Fruit fly (Drosophila melanogaster) whole organism, embryonic: Measurements from ENCODE around the gene crq.
A peak's percentile ranks its signal among the peaks of the same experiment; 100 is the strongest.

Experiments used
- Atf6 ChIP-seq: fragments of 200-800 bp; sonication (Bioruptor generic); IDR thresholded peaks from 2 replicates; pipeline ENCODE4 v1.3.6; 2022; ENCODE audit warnings: missing biosample characterization, missing genetic modification characterization
- Awh ChIP-seq: fragments of 200-800 bp; sonication (Bioruptor generic); IDR thresholded peaks from 2 replicates; pipeline ENCODE4, ENCODE4 v1.3.6; 2022; ENCODE audit warnings: missing biosample characterization, missing genetic modification characterization
- Bgb ChIP-seq: fragments of 200-800 bp; sonication (Bioruptor generic); IDR thresholded peaks from 2 replicates; pipeline ENCODE4 v1.3.6; 2022; ENCODE audit warnings: missing biosample characterization, missing genetic modification characterization; ENCODE audit not compliant: partially characterized antibody
- CG10979 ChIP-seq: fragments of 200-800 bp; sonication (Bioruptor generic); optimal IDR thresholded peaks from 2 replicates; lab custom pipeline; 2018; ENCODE audit warnings: missing biosample characterization, mild to moderate bottlenecking, missing genetic modification characterization, moderate library complexity
- CG11398 ChIP-seq: fragments of 200-800 bp; sonication (Bioruptor generic); optimal IDR thresholded peaks from 2 replicates; lab custom pipeline; 2016; ENCODE audit warnings: missing biosample characterization, missing genetic modification characterization
- CG12299 ChIP-seq: fragments of 200-800 bp; sonication (Bioruptor generic); optimal IDR thresholded peaks from 2 replicates; lab custom pipeline; 2018; ENCODE audit warnings: missing biosample characterization, mild to moderate bottlenecking, missing genetic modification characterization
- CG13775 ChIP-seq: fragments of 200-800 bp; sonication (Bioruptor generic); optimal IDR thresholded peaks from 3 replicates; lab custom pipeline; 2017; ENCODE audit warnings: missing biosample characterization, mild to moderate bottlenecking, missing genetic modification characterization
- CG14050 ChIP-seq: fragments of 200-800 bp; sonication (Bioruptor generic); IDR thresholded peaks from 3 replicates; pipeline ENCODE4 v1.3.6; 2022; ENCODE audit warnings: missing biosample characterization, missing genetic modification characterization
- CG14710 ChIP-seq: fragments of 200-800 bp; sonication (Bioruptor generic); optimal IDR thresholded peaks from 3 replicates; lab custom pipeline; 2019; ENCODE audit warnings: missing biosample characterization, mild to moderate bottlenecking, missing genetic modification characterization, moderate library complexity
- CG15696 ChIP-seq: fragments of 200-800 bp; sonication (Bioruptor generic); optimal IDR thresholded peaks from 2 replicates; lab custom pipeline; 2019; ENCODE audit warnings: missing biosample characterization, mild to moderate bottlenecking, missing genetic modification characterization, moderate library complexity
- CG17385 ChIP-seq: fragments of 200-800 bp; sonication (Bioruptor generic); optimal IDR thresholded peaks from 3 replicates; lab custom pipeline; 2018; ENCODE audit warnings: missing biosample characterization, mild to moderate bottlenecking, missing genetic modification characterization
- CG18476 ChIP-seq: fragments of 200-800 bp; sonication (Bioruptor generic); optimal IDR thresholded peaks from 2 replicates; lab custom pipeline; 2016; ENCODE audit warnings: missing biosample characterization, mild to moderate bottlenecking, missing genetic modification characterization
- CG18764 ChIP-seq: fragments of 200-800 bp; sonication (Bioruptor generic); optimal IDR thresholded peaks from 3 replicates; lab custom pipeline; 2016; ENCODE audit warnings: missing biosample characterization, missing genetic modification characterization
- CG2120 ChIP-seq: fragments of 200-800 bp; sonication (Bioruptor generic); optimal IDR thresholded peaks from 3 replicates; lab custom pipeline; 2016; ENCODE audit warnings: missing biosample characterization, missing genetic modification characterization
- CG30020 ChIP-seq: fragments of 200-800 bp; optimal IDR thresholded peaks from 2 replicates; lab custom pipeline; 2019; ENCODE audit warnings: missing biosample characterization, mild to moderate bottlenecking, missing genetic modification characterization, moderate library complexity
- CG31224 ChIP-seq: fragments of 200-800 bp; sonication (Bioruptor generic); IDR thresholded peaks from 2 replicates; pipeline ENCODE4 v1.3.6; 2022; ENCODE audit warnings: missing biosample characterization, missing genetic modification characterization
- CG31441 ChIP-seq: fragments of 200-800 bp; sonication (Bioruptor generic); IDR thresholded peaks from 2 replicates; pipeline ENCODE4 v1.3.6; 2022; ENCODE audit warnings: missing biosample characterization, missing genetic modification characterization
- CG3163 ChIP-seq: fragments of 200-800 bp; sonication (Bioruptor generic); optimal IDR thresholded peaks from 3 replicates; lab custom pipeline; 2016; ENCODE audit warnings: missing biosample characterization, missing genetic modification characterization
- CG3407 ChIP-seq: fragments of 200-800 bp; sonication (Bioruptor generic); optimal IDR thresholded peaks from 2 replicates; lab custom pipeline; 2018; ENCODE audit warnings: missing biosample characterization, mild to moderate bottlenecking, missing genetic modification characterization
- CG34376 ChIP-seq: fragments of 200-800 bp; sonication (Bioruptor generic); optimal IDR thresholded peaks from 2 replicates; lab custom pipeline; 2018; ENCODE audit warnings: missing biosample characterization, mild to moderate bottlenecking, missing genetic modification characterization
- CG42726 ChIP-seq: fragments of 200-800 bp; sonication (Bioruptor generic); IDR thresholded peaks from 2 replicates; pipeline ENCODE4 v1.3.6; 2022; ENCODE audit warnings: missing biosample characterization, missing genetic modification characterization; ENCODE audit not compliant: partially characterized antibody
- CG4404 ChIP-seq: fragments of 200-800 bp; sonication (Bioruptor generic); IDR thresholded peaks from 2 replicates; pipeline ENCODE4 v1.3.6; 2022; ENCODE audit warnings: missing biosample characterization, missing genetic modification characterization
- CG4707 ChIP-seq: fragments of 200-800 bp; sonication (Bioruptor generic); optimal IDR thresholded peaks from 2 replicates; lab custom pipeline; 2018; ENCODE audit warnings: missing biosample characterization, mild to moderate bottlenecking, missing genetic modification characterization, moderate library complexity
- CG5953 ChIP-seq: fragments of 200-800 bp; sonication (Bioruptor generic); IDR thresholded peaks from 2 replicates; pipeline ENCODE4 v1.3.6; 2022; ENCODE audit warnings: missing biosample characterization, missing genetic modification characterization
- CG7745 ChIP-seq: fragments of 200-800 bp; sonication (Bioruptor generic); optimal IDR thresholded peaks from 2 replicates; lab custom pipeline; 2018; ENCODE audit warnings: missing biosample characterization, mild to moderate bottlenecking, missing genetic modification characterization, moderate library complexity
- D19B ChIP-seq: fragments of 200-800 bp; sonication (Bioruptor generic); optimal IDR thresholded peaks from 2 replicates; lab custom pipeline; 2017; ENCODE audit warnings: missing biosample characterization, mild to moderate bottlenecking, missing genetic modification characterization
- Hmx ChIP-seq: fragments of 200-800 bp; sonication (Bioruptor generic); optimal IDR thresholded peaks from 2 replicates; lab custom pipeline; 2016; ENCODE audit warnings: missing biosample characterization, missing genetic modification characterization
- NFAT ChIP-seq: fragments of 200-800 bp; sonication (Bioruptor generic); IDR thresholded peaks from 2 replicates; pipeline ENCODE4 v1.3.6; 2022; ENCODE audit warnings: missing biosample characterization, missing genetic modification characterization
- NK7.1 ChIP-seq: fragments of 200-800 bp; sonication (Bioruptor generic); optimal IDR thresholded peaks from 3 replicates; lab custom pipeline; 2016; ENCODE audit warnings: missing biosample characterization, missing genetic modification characterization
- Nf-YC ChIP-seq: fragments of 200-800 bp; optimal IDR thresholded peaks from 3 replicates; lab custom pipeline; 2019; ENCODE audit warnings: missing biosample characterization, mild to moderate bottlenecking, missing genetic modification characterization, moderate library complexity
- Oli ChIP-seq: fragments of 200-800 bp; sonication (Bioruptor generic); optimal IDR thresholded peaks from 2 replicates; lab custom pipeline; 2018; ENCODE audit warnings: missing biosample characterization, mild to moderate bottlenecking, missing genetic modification characterization, moderate library complexity
- ash1 ChIP-seq: fragments of 200-800 bp; sonication (Bioruptor generic); optimal IDR thresholded peaks from 2 replicates; lab custom pipeline; 2018; ENCODE audit warnings: missing biosample characterization, mild to moderate bottlenecking, missing genetic modification characterization
- cad ChIP-seq: fragments of >200 bp; optimal IDR thresholded peaks from 2 replicates; lab custom pipeline; 2017; ENCODE audit warnings: missing biosample characterization, missing genetic modification characterization
- crp ChIP-seq, 2 experiments: fragments of 200-800 bp; sonication (Bioruptor generic); optimal IDR thresholded peaks; 2 replicates in 1 of 2; 3 replicates in 1 of 2; lab custom pipeline; 2017; ENCODE audit warnings: missing biosample characterization in 2 of 2, missing genetic modification characterization in 2 of 2, mild to moderate bottlenecking in 1 of 2, moderate library complexity in 1 of 2
- danr ChIP-seq: fragments of 200-800 bp; sonication (Bioruptor generic); IDR thresholded peaks from 2 replicates; pipeline ENCODE4 v1.3.6; 2022; ENCODE audit warnings: missing biosample characterization, missing genetic modification characterization
- exex ChIP-seq: fragments of 200-800 bp; sonication (Bioruptor generic); optimal IDR thresholded peaks from 4 replicates; lab custom pipeline; 2018; ENCODE audit warnings: missing biosample characterization, mild to moderate bottlenecking, missing genetic modification characterization, moderate library complexity
- gfzf ChIP-seq: fragments of 200-800 bp; sonication (Bioruptor generic); optimal IDR thresholded peaks from 2 replicates; lab custom pipeline; 2016; ENCODE audit warnings: missing biosample characterization, mild to moderate bottlenecking, missing genetic modification characterization, moderate library complexity
- grau ChIP-seq: fragments of 200-800 bp; optimal IDR thresholded peaks from 3 replicates; lab custom pipeline; 2019; ENCODE audit warnings: missing biosample characterization, mild to moderate bottlenecking, missing genetic modification characterization, moderate library complexity
- ham ChIP-seq: fragments of 200-800 bp; sonication (Bioruptor generic); IDR thresholded peaks from 2 replicates; pipeline ENCODE4 v1.3.6; 2022; ENCODE audit warnings: missing biosample characterization, missing genetic modification characterization
- maf-S ChIP-seq: fragments of 200-800 bp; sonication (Bioruptor generic); optimal IDR thresholded peaks from 2 replicates; lab custom pipeline; 2016; ENCODE audit warnings: missing biosample characterization, missing genetic modification characterization
- nmo ChIP-seq: fragments of 200-800 bp; sonication (Bioruptor generic); optimal IDR thresholded peaks from 2 replicates; lab custom pipeline; 2018; ENCODE audit warnings: missing biosample characterization, mild to moderate bottlenecking, missing genetic modification characterization, moderate library complexity
- org-1 ChIP-seq: fragments of 200-800 bp; sonication (Bioruptor generic); optimal IDR thresholded peaks from 2 replicates; lab custom pipeline; 2017; ENCODE audit warnings: missing biosample characterization, missing genetic modification characterization
- phol ChIP-seq: fragments of 200-800 bp; sonication (Bioruptor generic); optimal IDR thresholded peaks from 3 replicates; lab custom pipeline; 2018; ENCODE audit warnings: missing biosample characterization, mild to moderate bottlenecking, missing genetic modification characterization, moderate library complexity
- salm ChIP-seq: fragments of 200-800 bp; sonication (Bioruptor generic); optimal IDR thresholded peaks from 2 replicates; lab custom pipeline; 2018; ENCODE audit warnings: missing biosample characterization, mild to moderate bottlenecking, missing genetic modification characterization
- sens ChIP-seq: fragments of 200-800 bp; sonication (Bioruptor generic); peaks from one replicate; lab custom pipeline; 2016; ENCODE audit warnings: missing biosample characterization, missing genetic modification characterization
- slbo ChIP-seq: fragments of 200-800 bp; sonication (Bioruptor generic); IDR thresholded peaks from 2 replicates; pipeline ENCODE4 v1.3.6; 2022; ENCODE audit warnings: missing biosample characterization, missing genetic modification characterization
- ssp ChIP-seq: fragments of 200-800 bp; sonication (Bioruptor generic); IDR thresholded peaks from 2 replicates; pipeline ENCODE4 v1.3.6; 2022; ENCODE audit warnings: missing biosample characterization, missing genetic modification characterization
- tup ChIP-seq: fragments of 200-800 bp; sonication (Bioruptor generic); optimal IDR thresholded peaks from 2 replicates; lab custom pipeline; 2016; ENCODE audit warnings: missing biosample characterization, mild to moderate bottlenecking, missing genetic modification characterization, moderate library complexity
- wek ChIP-seq: fragments of 200-800 bp; sonication (Bioruptor generic); optimal IDR thresholded peaks from 3 replicates; lab custom pipeline; 2018; ENCODE audit warnings: missing biosample characterization, mild to moderate bottlenecking, missing genetic modification characterization, moderate library complexity
- zen2 ChIP-seq: fragments of 200-800 bp; sonication (Bioruptor generic); IDR thresholded peaks from 3 replicates; pipeline ENCODE4 v1.3.6; 2022; ENCODE audit warnings: missing biosample characterization, missing genetic modification characterization; ENCODE audit not compliant: partially characterized antibody

crq gene

dm6 chr2L:468745-469358 lies 16.0 kb upstream of the crq start (continued):
- TF ChIP-seq Nf-YC: peak; percentile 2
- no peak for TF ChIP-seq CG15696
- no peak for TF ChIP-seq CG30020 (tag; lab: Kevin White, UChicago)
- TF ChIP-seq Bgb: no peak
- TF ChIP-seq CG14050 (GFP tag; lab: Robert Waterston, UW): peak; percentile 76
- TF ChIP-seq cad (GFP tag; lab: Kevin White, UChicago): no peak
- TF ChIP-seq gfzf (GFP tag; lab: Kevin White, UChicago): no peak
- peak; percentile 39 for TF ChIP-seq CG31224 (GFP tag; lab: Robert Waterston, UW)
- peak; percentile 78 for TF ChIP-seq Atf6 (GFP tag; lab: Robert Waterston, UW)
- TF ChIP-seq CG42726 (GFP tag; lab: Robert Waterston, UW): no peak
- TF ChIP-seq CG14710 (tag; lab: Kevin White, UChicago): peak; percentile 51
- TF ChIP-seq org-1 (GFP tag; lab: Kevin White, UChicago): peak; percentile 80
- peak; percentile 19 for TF ChIP-seq CG12299 (tag; lab: Kevin White, UChicago)
- peak; percentile 58 for TF ChIP-seq CG13775
- TF ChIP-seq CG7745 (tag; lab: Kevin White, UChicago): no peak
- peak; percentile 49; the same call in 1 of the 2 replicates for TF ChIP-seq NFAT (GFP tag; lab: Robert Waterston, UW)
- peak; percentile 33 for TF ChIP-seq CG18476 (GFP tag; lab: Kevin White, UChicago)
- peak; percentile 50; the same call in 1 of the 2 replicates for TF ChIP-seq danr (GFP tag; lab: Robert Waterston, UW)
- peak; percentile 75 for TF ChIP-seq CG10979
- 0 out of 2 replicates have a peak, but pooled peaks have one; percentile 21 for TF ChIP-seq CG5953 (GFP tag; lab: Robert Waterston, UW)
- peak; percentile 57 for TF ChIP-seq CG4707
- TF ChIP-seq ash1 (GFP tag; lab: Kevin White, UChicago): no peak
- peak; percentile 1 for TF ChIP-seq tup (GFP tag; lab: Kevin White, UChicago)
- no peak for TF ChIP-seq CG4404 (GFP tag; lab: Robert Waterston, UW)
- peak; percentile 49 for TF ChIP-seq NK7.1 (GFP tag; lab: Kevin White, UChicago)
- TF ChIP-seq D19B (GFP tag; lab: Kevin White, UChicago): peak; percentile 28
- TF ChIP-seq slbo (GFP tag; lab: Robert Waterston, UW): peak; percentile 81
- peak; percentile 45 for TF ChIP-seq CG3163 (GFP tag; lab: Kevin White, UChicago)
- TF ChIP-seq CG11398 (GFP tag; lab: Kevin White, UChicago): peak; percentile 58
- peak in 1 of 2 experiments; percentile 3 for TF ChIP-seq crp (GFP tag; optimal IDR thresholded peaks at IDR 0.05; lab: Kevin White, UChicago)
- TF ChIP-seq maf-S (GFP tag; lab: Kevin White, UChicago): peak; percentile 58
- TF ChIP-seq CG31441: peak; percentile 79
- TF ChIP-seq ham (GFP tag; lab: Robert Waterston, UW): no peak
- peak; percentile 42 for TF ChIP-seq salm (tag; lab: Kevin White, UChicago)
- no peak for TF ChIP-seq zen2 (GFP tag; lab: Robert Waterston, UW)
- TF ChIP-seq grau: peak; percentile 65
- TF ChIP-seq nmo (GFP tag; lab: Kevin White, UChicago): peak; percentile 79
- TF ChIP-seq Awh (GFP tag; lab: Robert Waterston, UW): peak; percentile 76
- peak; percentile 70 for TF ChIP-seq Oli
- TF ChIP-seq exex (tag; lab: Kevin White, UChicago): peak; percentile 74
- TF ChIP-seq sens (GFP tag; lab: Kevin White, UChicago): peak; percentile 97
- peak; percentile 40 for TF ChIP-seq CG18764 (GFP tag; lab: Kevin White, UChicago)
- peak; percentile 67 for TF ChIP-seq CG3407 (GFP tag; lab: Kevin White, UChicago)
- peak; percentile 33 for TF ChIP-seq wek
- TF ChIP-seq phol (tag; lab: Kevin White, UChicago): peak; percentile 80
- TF ChIP-seq ssp (GFP tag; lab: Robert Waterston, UW): peak; percentile 46; the same call in 1 of the 2 replicates
- TF ChIP-seq CG34376 (GFP tag; lab: Kevin White, UChicago): peak; percentile 65
- peak; percentile 84 for TF ChIP-seq CG2120 (GFP tag; lab: Kevin White, UChicago)
- peak; percentile 68 for TF ChIP-seq CG17385 (GFP tag; lab: Kevin White, UChicago)
- no peak for TF ChIP-seq Hmx (GFP tag; lab: Kevin White, UChicago)
